Worm (Caenorhabditis elegans) whole organism, L2 larva: ENCODE data around the gene str-101.

ENCODE experiments used
- aly-2 ChIP-seq: fragments of 150-350 bp; optimal IDR thresholded peaks from 2 replicates; lab custom pipeline; 2014; ENCODE audit warnings: missing biosample characterization, missing genetic modification characterization
- ama-1 ChIP-seq: fragments of 150-350 bp; optimal IDR thresholded peaks from 2 replicates; lab custom pipeline; 2018; ENCODE audit warnings: inconsistent platforms
- dmd-4 ChIP-seq: sonication (generic microtip); optimal IDR thresholded peaks from 2 replicates; lab custom pipeline; 2017; ENCODE audit warnings: missing biosample characterization, missing genetic modification characterization
- lin-39 ChIP-seq: fragments of 150-350 bp; optimal IDR thresholded peaks from 2 replicates; lab custom pipeline; 2014; ENCODE audit warnings: missing biosample characterization, missing genetic modification reagents, missing genetic modification characterization
- mdl-1 ChIP-seq, 2 experiments: fragments of 150-350 bp in 1 of 2; sonication (generic microtip) in 1 of 2; optimal IDR thresholded peaks; 2 replicates each; lab custom pipeline; 2017; ENCODE audit warnings: missing biosample characterization in 2 of 2, missing genetic modification characterization in 2 of 2
- nhr-21 ChIP-seq: fragments of 150-350 bp; optimal IDR thresholded peaks from 2 replicates; lab custom pipeline; 2014; ENCODE audit warnings: missing biosample characterization, missing genetic modification characterization
- nhr-23 ChIP-seq: fragments of 150-350 bp; optimal IDR thresholded peaks from 2 replicates; lab custom pipeline; 2014; ENCODE audit warnings: missing biosample characterization, missing genetic modification reagents, missing genetic modification characterization
- nhr-237 ChIP-seq: fragments of 150-350 bp; optimal IDR thresholded peaks from 2 replicates; lab custom pipeline; 2014; ENCODE audit warnings: missing biosample characterization, missing genetic modification characterization
- unc-39 ChIP-seq: fragments of 150-350 bp; optimal IDR thresholded peaks from 2 replicates; lab custom pipeline; 2014; ENCODE audit warnings: missing biosample characterization, missing genetic modification characterization

ce11 chrV:15702263-15702662, 9.5 kb downstream of the str-101 start, which contains the start of gene nhr-53:
- no peak for TF ChIP-seq nhr-23 (tag; lab: Kevin White, UChicago)
- no peak for TF ChIP-seq unc-39 (tag; lab: Kevin White, UChicago)
- TF ChIP-seq dmd-4 (tag; lab: Kevin White, UChicago): no peak
- TF ChIP-seq ama-1: no peak
- TF ChIP-seq aly-2 (tag; lab: Kevin White, UChicago): no peak
- no peak for TF ChIP-seq nhr-21 (tag; lab: Kevin White, UChicago)
- no peak for TF ChIP-seq lin-39
- no peak for TF ChIP-seq mdl-1 (tag; optimal IDR thresholded peaks at IDR 0.05; lab: Kevin White, UChicago)
- no peak for TF ChIP-seq nhr-237
